Fruit fly (Drosophila melanogaster): ENCODE results near the gene CG31789.

The CG31789 gene

dm6 chr2L:18626987-18627386 lies 21.3 kb downstream of the CG31789 start (continued):
- TF ChIP-seq Jarid2 (GFP tag; optimal IDR thresholded peaks at IDR 0.05), result peak; percentile 64
- TF ChIP-seq dysf (GFP tag; IDR thresholded peaks at IDR 0.05), result peak; percentile 34; the same call in 2 of the 3 replicates
- peak; percentile 67 for TF ChIP-seq Kr (GFP tag; optimal IDR thresholded peaks at IDR 0.05)
- no peak for TF ChIP-seq Drgx (GFP tag; IDR thresholded peaks at IDR 0.05)
- peak; percentile 89 for TF ChIP-seq CG3281 (GFP tag; optimal IDR thresholded peaks at IDR 0.05)
- TF ChIP-seq vnd (GFP tag; IDR thresholded peaks at IDR 0.05; ENCODE audit: partially characterized antibody), result no peak
- peak; percentile 79 for TF ChIP-seq Max (GFP tag; optimal IDR thresholded peaks at IDR 0.05)
- peak; percentile 69 for TF ChIP-seq lilli (GFP tag; optimal IDR thresholded peaks at IDR 0.05)
- TF ChIP-seq H2.0 (GFP tag; IDR thresholded peaks at IDR 0.05), result peak; percentile 57
- peak; percentile 60 for TF ChIP-seq CG9817 (tag; optimal IDR thresholded peaks at IDR 0.05)
- peak; percentile 76 for TF ChIP-seq CG8924 (tag; optimal IDR thresholded peaks at IDR 0.05)
- peak; percentile 10 for TF ChIP-seq gcm2 (GFP tag; optimal IDR thresholded peaks at IDR 0.05)
- no peak for TF ChIP-seq CG3995 (GFP tag; optimal IDR thresholded peaks at IDR 0.05)
- TF ChIP-seq Spps (tag; optimal IDR thresholded peaks at IDR 0.05), result peak; percentile 34
- TF ChIP-seq CG12769 (tag; optimal IDR thresholded peaks at IDR 0.05), result peak; percentile 75
- TF ChIP-seq Tbp (GFP tag; optimal IDR thresholded peaks at IDR 0.05), result no peak
- no peak for TF ChIP-seq Dll (GFP tag; IDR thresholded peaks at IDR 0.05; ENCODE audit: partially characterized antibody)
- peak; percentile 47; the same call in 1 of the 2 replicates for TF ChIP-seq bowl (GFP tag; IDR thresholded peaks at IDR 0.05)
- TF ChIP-seq Side (GFP tag; optimal IDR thresholded peaks at IDR 0.05), result peak; percentile 91
- TF ChIP-seq gsb-n (tag; optimal IDR thresholded peaks at IDR 0.05), result peak; percentile 91
- peak; percentile 91 for TF ChIP-seq Fer1 (GFP tag; optimal IDR thresholded peaks at IDR 0.05)
- TF ChIP-seq zfh1 (GFP tag; IDR thresholded peaks at IDR 0.05), result peak; percentile 67; the same call in 2 of the 3 replicates
- TF ChIP-seq ranshi (GFP tag; IDR thresholded peaks at IDR 0.05), result peak; percentile 78; the same call in 1 of the 2 replicates
- peak; percentile 77 for TF ChIP-seq CG11504 (tag; optimal IDR thresholded peaks at IDR 0.05)
- TF ChIP-seq Bteb2 (GFP tag; optimal IDR thresholded peaks at IDR 0.05), result peak; percentile 79
- TF ChIP-seq CG9437 (GFP tag; optimal IDR thresholded peaks at IDR 0.05), result no peak
- TF ChIP-seq stwl (tag; optimal IDR thresholded peaks at IDR 0.05), result no peak
- TF ChIP-seq ftz-f1 (GFP tag; optimal IDR thresholded peaks at IDR 0.05), result peak; percentile 65
- TF ChIP-seq slbo (GFP tag; IDR thresholded peaks at IDR 0.05), result peak; percentile 48
- TF ChIP-seq CG6765 (GFP tag; optimal IDR thresholded peaks at IDR 0.05), result peak; percentile 87
- TF ChIP-seq CG7839 (tag; optimal IDR thresholded peaks at IDR 0.05), result peak; percentile 63
- TF ChIP-seq pzg (GFP tag; optimal IDR thresholded peaks at IDR 0.05), result no peak
- peak in 1 of 3 experiments; percentile 61 for TF ChIP-seq lola (GFP tag; optimal IDR thresholded peaks at IDR 0.05)
- TF ChIP-seq ab (GFP tag; optimal IDR thresholded peaks at IDR 0.05), result no peak
- peak; percentile 68 for TF ChIP-seq mirr (GFP tag; optimal IDR thresholded peaks at IDR 0.05)
- no peak for TF ChIP-seq CG2129 (GFP tag; IDR thresholded peaks at IDR 0.05; ENCODE audit: partially characterized antibody)
- no peak for TF ChIP-seq hth (optimal IDR thresholded peaks at IDR 0.05)
- TF ChIP-seq Ravus (GFP tag; IDR thresholded peaks at IDR 0.05), result no peak
- TF ChIP-seq CG17568 (GFP tag; optimal IDR thresholded peaks at IDR 0.05), result peak; percentile 95
- no peak for TF ChIP-seq Scr (GFP tag; IDR thresholded peaks at IDR 0.05; ENCODE audit: partially characterized antibody)
- peak; percentile 57 for TF ChIP-seq dm (GFP tag; optimal IDR thresholded peaks at IDR 0.05)
- TF ChIP-seq crc (GFP tag; optimal IDR thresholded peaks at IDR 0.05), result peak; percentile 80
- peak; percentile 79 for TF ChIP-seq da (GFP tag; optimal IDR thresholded peaks at IDR 0.05)
- no peak for TF ChIP-seq cg (GFP tag; optimal IDR thresholded peaks at IDR 0.05)
- peak; percentile 53 for TF ChIP-seq CG32772 (GFP tag; IDR thresholded peaks at IDR 0.05)
- 0 out of 3 replicates have a peak, but pooled peaks have one; percentile 30 for TF ChIP-seq CG6175 (GFP tag; IDR thresholded peaks at IDR 0.05)
- TF ChIP-seq Abd-B (GFP tag; optimal IDR thresholded peaks at IDR 0.05), result no peak
- TF ChIP-seq CG4854 (GFP tag; optimal IDR thresholded peaks at IDR 0.05), result peak; percentile 90
- TF ChIP-seq Ets97D (GFP tag; optimal IDR thresholded peaks at IDR 0.05), result peak; percentile 51
- TF ChIP-seq luna (GFP tag; optimal IDR thresholded peaks at IDR 0.05), result peak; percentile 62
- peak; percentile 92 for TF ChIP-seq org-1 (GFP tag; optimal IDR thresholded peaks at IDR 0.05)
